Worm (Caenorhabditis elegans) whole organism, early embryonic: Measurements from ENCODE around the gene srz-72.
"Not testable (repeated sequence)": the region's sequence is repeated elsewhere in the genome, so short reads cannot be mapped to it uniquely, and the experiment has no call there.

Source experiments
- B0310.2 ChIP-seq: sonication (generic microtip); optimal IDR thresholded peaks from 2 replicates; lab custom pipeline; 2016; ENCODE audit warnings: mild to moderate bottlenecking, missing genetic modification characterization, missing compliant biosample characterization
- F13C5.2 ChIP-seq: sonication (generic microtip); optimal IDR thresholded peaks from 2 replicates; lab custom pipeline; 2017; ENCODE audit warnings: mild to moderate bottlenecking, missing genetic modification characterization, inconsistent platforms, missing compliant biosample characterization
- aly-1 ChIP-seq: sonication (generic microtip); optimal IDR thresholded peaks from 2 replicates; lab custom pipeline; 2016; ENCODE audit warnings: missing genetic modification characterization, missing compliant biosample characterization
- ama-1 ChIP-seq: fragments of 150-350 bp; optimal IDR thresholded peaks from 2 replicates; lab custom pipeline; 2014
- ceh-13 ChIP-seq: fragments of 200-800 bp; sonication (Bioruptor generic); optimal IDR thresholded peaks from 2 replicates; lab custom pipeline; 2018; ENCODE audit warnings: mild to moderate bottlenecking, missing genetic modification characterization, missing compliant biosample characterization
- ceh-36 ChIP-seq: sonication (generic microtip); optimal IDR thresholded peaks from 2 replicates; lab custom pipeline; 2016; ENCODE audit warnings: missing genetic modification characterization, inconsistent platforms, missing compliant biosample characterization
- ets-7 ChIP-seq: sonication (generic microtip); optimal IDR thresholded peaks from 2 replicates; lab custom pipeline; 2016; ENCODE audit warnings: missing genotype, missing genetic modification characterization, missing compliant biosample characterization
- flt-1 ChIP-seq: fragments of 200-800 bp; sonication (Bioruptor generic); IDR thresholded peaks from 2 replicates; pipeline ENCODE4 v1.3.6; 2022; ENCODE audit warnings: missing genetic modification characterization, missing compliant biosample characterization
- hmbx-1 ChIP-seq: sonication (generic microtip); optimal IDR thresholded peaks from 2 replicates; lab custom pipeline; 2016; ENCODE audit warnings: mild to moderate bottlenecking, missing genetic modification characterization, missing compliant biosample characterization
- hmg-4 ChIP-seq: fragments of 200-800 bp; sonication (Bioruptor generic); optimal IDR thresholded peaks from 2 replicates; lab custom pipeline; 2018; ENCODE audit warnings: mild to moderate bottlenecking, missing genetic modification characterization, missing compliant biosample characterization
- hnd-1 ChIP-seq: sonication (generic microtip); optimal IDR thresholded peaks from 2 replicates; lab custom pipeline; 2016; ENCODE audit warnings: missing genetic modification characterization, missing compliant biosample characterization
- pes-1 ChIP-seq: fragments of 200-800 bp; sonication (Bioruptor generic); IDR thresholded peaks from 2 replicates; pipeline ENCODE4 v1.3.6; 2022; ENCODE audit warnings: missing genetic modification reagents, missing genetic modification characterization, missing compliant biosample characterization
- scrt-1 ChIP-seq: fragments of 200-800 bp; sonication (Bioruptor generic); IDR thresholded peaks from 2 replicates; pipeline ENCODE4 v1.3.6; 2022; ENCODE audit warnings: missing genetic modification characterization, missing compliant biosample characterization
- sea-1 ChIP-seq: fragments of 200-800 bp; sonication (Bioruptor generic); conservative IDR thresholded peaks from 2 replicates; pipeline ENCODE4 v1.3.6; 2022; ENCODE audit warnings: missing genetic modification characterization, missing compliant biosample characterization
- tbx-11 ChIP-seq: fragments of 200-800 bp; sonication (Bioruptor generic); IDR thresholded peaks from 2 replicates; pipeline ENCODE4 v1.3.6; 2022; ENCODE audit warnings: missing genetic modification characterization, missing compliant biosample characterization
- tbx-37 ChIP-seq: fragments of 200-800 bp; sonication (Bioruptor generic); conservative IDR thresholded peaks from 2 replicates; pipeline ENCODE4 v1.3.6; 2022; ENCODE audit warnings: missing genetic modification reagents, missing genetic modification characterization, missing compliant biosample characterization
- tra-4 ChIP-seq: sonication (generic microtip); optimal IDR thresholded peaks from 2 replicates; lab custom pipeline; 2017; ENCODE audit warnings: missing genetic modification characterization, missing compliant biosample characterization

The srz-72 gene

ce11 chrIV:16293889-16294288 lies 5.1 kb upstream of the srz-72 start:
- no peak for TF ChIP-seq hmg-4 (GFP tag; lab: Kevin White, UChicago)
- TF ChIP-seq hnd-1 (tag; lab: Kevin White, UChicago) = no peak
- TF ChIP-seq scrt-1 = no peak
- TF ChIP-seq ceh-36 (tag; lab: Kevin White, UChicago) = no peak
- TF ChIP-seq tra-4 (tag; lab: Kevin White, UChicago) = no peak
- no peak for TF ChIP-seq F13C5.2 (tag; lab: Kevin White, UChicago)
- TF ChIP-seq flt-1 = no peak
- TF ChIP-seq pes-1 (GFP tag; lab: Robert Waterston, UW) = no peak
- no peak for TF ChIP-seq ama-1 (lab: Kevin White, UChicago)
- TF ChIP-seq tbx-11 (GFP tag; lab: Robert Waterston, UW) = no peak
- no peak for TF ChIP-seq B0310.2 (tag; lab: Kevin White, UChicago)
- TF ChIP-seq aly-1 (tag; lab: Kevin White, UChicago) = no peak

- TF ChIP-seq hnd-1 (tag; lab: Kevin White, UChicago) = no peak
- TF ChIP-seq ets-7 (tag; lab: Kevin White, UChicago) = no peak
- no peak for TF ChIP-seq tbx-37
- TF ChIP-seq F13C5.2 (tag; lab: Kevin White, UChicago) = no peak
- TF ChIP-seq tbx-11 (GFP tag; lab: Robert Waterston, UW) = no peak
- no peak for TF ChIP-seq flt-1
- TF ChIP-seq ceh-36 (tag; lab: Kevin White, UChicago) = no peak
- no peak for TF ChIP-seq sea-1
- TF ChIP-seq ceh-13 (GFP tag; lab: Kevin White, UChicago) = no peak
- no peak for TF ChIP-seq hmg-4 (GFP tag; lab: Kevin White, UChicago)
Observed at ce11 chrIV:16306918-16307317, 8.0 kb downstream of the srz-72 start.

- not testable (repeated sequence) for TF ChIP-seq tbx-37; sea-1; ets-7 (tag; lab: Kevin White, UChicago)
Observed at ce11 chrIV:16307925-16308324, 9.0 kb downstream of the srz-72 start, which contains the start of gene rac-2. Gene rac-2 (plus strand): TSS chrIV:16308225.

ce11 chrIV:16310103-16310502 lies 11.2 kb downstream of the srz-72 start:
- TF ChIP-seq ceh-13 (GFP tag; lab: Kevin White, UChicago) (no peak), pes-1 (GFP tag; lab: Robert Waterston, UW) (no peak), tra-4 (tag; lab: Kevin White, UChicago) (no peak), tbx-11 (GFP tag; lab: Robert Waterston, UW) (no peak), ama-1 (lab: Kevin White, UChicago) (no peak), flt-1 (no peak), B0310.2 (tag; lab: Kevin White, UChicago) (no peak), hmg-4 (GFP tag; lab: Kevin White, UChicago) (no peak), tbx-37 (no peak), F13C5.2 (tag; lab: Kevin White, UChicago) (no peak), hmbx-1 (tag; lab: Kevin White, UChicago) (no peak), scrt-1 (no peak), sea-1 (no peak), hnd-1 (tag; lab: Kevin White, UChicago) (no peak), ets-7 (tag; lab: Kevin White, UChicago) (no peak), ceh-36 (tag; lab: Kevin White, UChicago) (no peak)

- no peak for TF ChIP-seq ama-1 (lab: Kevin White, UChicago)
- no peak for TF ChIP-seq tra-4 (tag; lab: Kevin White, UChicago)
- TF ChIP-seq scrt-1 = no peak
- no peak for TF ChIP-seq ceh-13 (GFP tag; lab: Kevin White, UChicago)
- no peak for TF ChIP-seq hmg-4 (GFP tag; lab: Kevin White, UChicago)
- no peak for TF ChIP-seq F13C5.2 (tag; lab: Kevin White, UChicago)
- TF ChIP-seq aly-1 (tag; lab: Kevin White, UChicago) = no peak
- TF ChIP-seq pes-1 (GFP tag; lab: Robert Waterston, UW) = no peak
- TF ChIP-seq tbx-37 = no peak
Observed at ce11 chrIV:16320410-16320809, 21.5 kb downstream of the srz-72 start, which contains the start of gene K03D3.5. Gene K03D3.5 (minus strand): TSS chrIV:16320510.

- no peak for TF ChIP-seq aly-1 (tag; lab: Kevin White, UChicago)
- no peak for TF ChIP-seq ceh-13 (GFP tag; lab: Kevin White, UChicago)
- TF ChIP-seq B0310.2 (tag; lab: Kevin White, UChicago) = no peak
- TF ChIP-seq flt-1 = no peak
- TF ChIP-seq hmbx-1 (tag; lab: Kevin White, UChicago) = no peak
- TF ChIP-seq tbx-11 (GFP tag; lab: Robert Waterston, UW) = no peak
- no peak for TF ChIP-seq F13C5.2 (tag; lab: Kevin White, UChicago)
- TF ChIP-seq ama-1 (lab: Kevin White, UChicago) = no peak
- no peak for TF ChIP-seq tra-4 (tag; lab: Kevin White, UChicago)
- TF ChIP-seq ceh-36 (tag; lab: Kevin White, UChicago) = no peak
- no peak for TF ChIP-seq sea-1
Observed at ce11 chrIV:16320866-16321265, 21.9 kb downstream of the srz-72 start, which contains the start of gene srz-61. Gene srz-61 (plus strand): TSS chrIV:16321166.

ce11 chrIV:16323373-16323772 lies 24.4 kb downstream of the srz-72 start, which contains the start of gene srz-104:
Gene srz-104 (plus strand): TSS chrIV:16323673.
- no peak for TF ChIP-seq scrt-1
- TF ChIP-seq ama-1 (lab: Kevin White, UChicago) = no peak
- TF ChIP-seq tra-4 (tag; lab: Kevin White, UChicago) = no peak
- TF ChIP-seq hmbx-1 (tag; lab: Kevin White, UChicago) = no peak
- no peak for TF ChIP-seq ets-7 (tag; lab: Kevin White, UChicago)
- no peak for TF ChIP-seq ceh-13 (GFP tag; lab: Kevin White, UChicago)
- no peak for TF ChIP-seq tbx-37
- no peak for TF ChIP-seq pes-1 (GFP tag; lab: Robert Waterston, UW)
- no peak for TF ChIP-seq tbx-11 (GFP tag; lab: Robert Waterston, UW)
- TF ChIP-seq aly-1 (tag; lab: Kevin White, UChicago) = no peak
- no peak for TF ChIP-seq B0310.2 (tag; lab: Kevin White, UChicago)
- no peak for TF ChIP-seq F13C5.2 (tag; lab: Kevin White, UChicago)
- no peak for TF ChIP-seq hmg-4 (GFP tag; lab: Kevin White, UChicago)
- no peak for TF ChIP-seq hnd-1 (tag; lab: Kevin White, UChicago)
- TF ChIP-seq sea-1 = no peak
